Worm (Caenorhabditis elegans): ENCODE results near the gene ndx-3.
A peak's percentile ranks its signal among the peaks of the same experiment; 100 is the strongest.

The ndx-3 gene

DNA sequence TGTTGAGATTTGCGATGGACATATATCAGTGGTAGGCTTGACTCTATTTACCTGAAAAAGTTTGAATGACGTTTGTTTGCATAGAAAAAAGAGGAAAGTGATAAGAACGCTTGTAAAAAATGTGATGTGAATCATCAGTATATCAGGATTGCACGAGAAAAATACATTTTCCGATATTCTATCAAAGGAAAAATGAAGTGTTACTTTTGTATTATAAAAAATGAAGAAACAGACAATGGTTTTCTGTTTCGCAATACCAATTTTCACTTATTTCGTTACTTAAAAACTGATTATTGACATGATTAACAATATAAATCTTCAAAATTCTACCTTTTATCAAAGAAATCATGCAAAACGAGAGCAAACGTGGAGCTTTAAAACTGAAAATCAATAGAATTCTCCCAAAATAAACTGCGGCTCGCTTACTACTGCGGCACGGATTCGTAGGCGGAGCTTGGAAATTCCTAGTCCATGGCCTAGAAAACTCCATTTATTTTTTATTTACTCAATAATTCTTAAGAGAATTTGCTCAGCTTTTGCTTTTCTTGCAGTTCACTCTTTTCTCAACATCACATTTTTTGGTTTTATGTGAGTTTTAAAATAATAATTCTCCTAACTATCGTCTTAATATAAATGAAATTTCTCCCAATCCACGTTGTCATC is 40.3 kb downstream of the ndx-3 start, which contains the start of the genes eif-1 and vps-24:
eif-1 (minus strand) TSS at position 51 of the 663 bp plus-strand sequence.
vps-24 (plus strand) TSS at position 469 of the 663 bp plus-strand sequence.
- TF ChIP-seq dmd-4 (tag; optimal IDR thresholded peaks at IDR 0.05; ENCODE audit: borderline replicate concordance) (no peak), fkh-6 (tag; optimal IDR thresholded peaks at IDR 0.05) (no peak), pqm-1 (tag; optimal IDR thresholded peaks at IDR 0.05) (no peak), unc-3 (GFP tag; conservative IDR thresholded peaks at IDR 0.05) (no peak), unc-3 (tag; optimal IDR thresholded peaks at IDR 0.05) (no peak), ceh-9 (tag; optimal IDR thresholded peaks at IDR 0.05) (no peak), ama-1 (optimal IDR thresholded peaks at IDR 0.05) (no peak), dve-1 (tag; optimal IDR thresholded peaks at IDR 0.05) (no peak), ceh-6 (GFP tag; optimal IDR thresholded peaks at IDR 0.05) (no peak), elt-2 (tag; optimal IDR thresholded peaks at IDR 0.05) (no peak), odd-2 (tag; optimal IDR thresholded peaks at IDR 0.05) (no peak), ets-4 (tag; optimal IDR thresholded peaks at IDR 0.05) (peak; percentile 27), npax-4 (tag; optimal IDR thresholded peaks at IDR 0.05) (no peak), unc-86 (tag; optimal IDR thresholded peaks at IDR 0.05) (no peak), rnt-1 (tag; optimal IDR thresholded peaks at IDR 0.05) (no peak), pha-2 (tag; optimal IDR thresholded peaks at IDR 0.05) (no peak), T23F11.4 (GFP tag; optimal IDR thresholded peaks at IDR 0.05) (no peak), eyg-1 (tag; optimal IDR thresholded peaks at IDR 0.05) (no peak), K09A11.1 (tag; optimal IDR thresholded peaks at IDR 0.05; ENCODE audit: insufficient read depth) (no peak), nfya-1 (tag; optimal IDR thresholded peaks at IDR 0.05) (peak; percentile 2), ceh-18 (tag; optimal IDR thresholded peaks at IDR 0.05) (no peak), zip-5 (tag; optimal IDR thresholded peaks at IDR 0.05) (peak; percentile 32), hlh-13 (GFP tag; optimal IDR thresholded peaks at IDR 0.05) (no peak), tbx-7 (tag; optimal IDR thresholded peaks at IDR 0.05) (peak; percentile 2), K02D7.2 (tag; optimal IDR thresholded peaks at IDR 0.05) (no peak), unc-42 (tag; optimal IDR thresholded peaks at IDR 0.05) (peak; percentile 47), gmeb-2 (tag; optimal IDR thresholded peaks at IDR 0.05) (no peak), pag-3 (tag; optimal IDR thresholded peaks at IDR 0.05; ENCODE audit: borderline replicate concordance) (no peak), C08G9.2 (tag; optimal IDR thresholded peaks at IDR 0.05) (peak; percentile 47), pros-1 (tag; optimal IDR thresholded peaks at IDR 0.05) (no peak), ceh-2 (tag; optimal IDR thresholded peaks at IDR 0.05) (peak; percentile 5), hlh-15 (tag; optimal IDR thresholded peaks at IDR 0.05) (no peak), nhr-232 (tag; optimal IDR thresholded peaks at IDR 0.05) (no peak), syd-9 (tag; optimal IDR thresholded peaks at IDR 0.05) (no peak), hlh-30 (tag; optimal IDR thresholded peaks at IDR 0.05; ENCODE audit: insufficient read depth) (no peak), ztf-16 (tag; optimal IDR thresholded peaks at IDR 0.05) (no peak), che-1 (tag; optimal IDR thresholded peaks at IDR 0.05) (no peak), unc-55 (GFP tag; optimal IDR thresholded peaks at IDR 0.05) (no peak), ceh-14 (tag; optimal IDR thresholded peaks at IDR 0.05) (peak; percentile 16), ceh-31 (tag; optimal IDR thresholded peaks at IDR 0.05) (peak; percentile 70), ceh-45 (GFP tag; IDR thresholded peaks at IDR 0.05) (no peak), sox-4 (tag; optimal IDR thresholded peaks at IDR 0.05) (no peak), ttx-3 (tag; optimal IDR thresholded peaks at IDR 0.05) (no peak), sdc-2 (tag; optimal IDR thresholded peaks at IDR 0.05) (no peak), tbx-2 (tag; optimal IDR thresholded peaks at IDR 0.05) (peak; percentile 62), hlh-6 (tag; optimal IDR thresholded peaks at IDR 0.05) (no peak), nhr-11 (tag; optimal IDR thresholded peaks at IDR 0.05) (no peak), ceh-22 (tag; optimal IDR thresholded peaks at IDR 0.05) (no peak), ceh-48 (tag; optimal IDR thresholded peaks at IDR 0.05) (peak; percentile 66), pat-9 (tag; optimal IDR thresholded peaks at IDR 0.05) (no peak), pax-1 (tag; optimal IDR thresholded peaks at IDR 0.05) (no peak), elt-4 (tag; optimal IDR thresholded peaks at IDR 0.05) (no peak), pha-4 (tag; optimal IDR thresholded peaks at IDR 0.05) (no peak)

Measured in whole organism, late embryonic.